Fruit fly (Drosophila melanogaster): ENCODE results near the gene Cpr65Av.

- TF ChIP-seq CG12768 (GFP tag; optimal IDR thresholded peaks at IDR 0.05) (no peak), Hr96 (GFP tag; optimal IDR thresholded peaks at IDR 0.05) (no peak), tj (GFP tag; optimal IDR thresholded peaks at IDR 0.05) (no peak), Clk (GFP tag; optimal IDR thresholded peaks at IDR 0.05) (no peak), bab1 (GFP tag; optimal IDR thresholded peaks at IDR 0.05) (no peak), CG33017 (tag; optimal IDR thresholded peaks at IDR 0.05) (no peak), kay (GFP tag; ENCODE audit: borderline replicate concordance) (no peak), cic (GFP tag; optimal IDR thresholded peaks at IDR 0.05) (no peak), CG14711 (tag; optimal IDR thresholded peaks at IDR 0.05) (no peak)
Observed at dm6 chr3L:6106717-6107116, 33.1 kb downstream of the Cpr65Av start.
